Fruit fly (Drosophila melanogaster) whole organism, embryonic: Measurements from ENCODE around the gene CG14286.

ENCODE experiments used
- Awh ChIP-seq: fragments of 200-800 bp; sonication (Bioruptor generic); IDR thresholded peaks from 2 replicates; pipeline ENCODE4, ENCODE4 v1.3.6; 2022; ENCODE audit warnings: missing biosample characterization, missing genetic modification characterization
- CG10147 ChIP-seq: fragments of 200-800 bp; sonication (Bioruptor generic); optimal IDR thresholded peaks from 2 replicates; lab custom pipeline; 2019; ENCODE audit warnings: missing biosample characterization, mild to moderate bottlenecking, missing genetic modification characterization, moderate library complexity
- CG1024 ChIP-seq: fragments of 200-800 bp; sonication (Bioruptor generic); IDR thresholded peaks from 2 replicates; pipeline ENCODE4 v1.3.6; 2022; ENCODE audit warnings: missing biosample characterization, missing genetic modification characterization
- CG10543 ChIP-seq: fragments of 200-800 bp; sonication (Bioruptor generic); optimal IDR thresholded peaks from 3 replicates; lab custom pipeline; 2017; ENCODE audit warnings: missing biosample characterization, mild to moderate bottlenecking, missing genetic modification characterization, moderate library complexity
- CG10979 ChIP-seq: fragments of 200-800 bp; sonication (Bioruptor generic); optimal IDR thresholded peaks from 2 replicates; lab custom pipeline; 2018; ENCODE audit warnings: missing biosample characterization, mild to moderate bottlenecking, missing genetic modification characterization, moderate library complexity
- CG11398 ChIP-seq: fragments of 200-800 bp; sonication (Bioruptor generic); optimal IDR thresholded peaks from 2 replicates; lab custom pipeline; 2016; ENCODE audit warnings: missing biosample characterization, missing genetic modification characterization
- CG12219 ChIP-seq: fragments of 200-800 bp; sonication (Bioruptor generic); optimal IDR thresholded peaks from 3 replicates; lab custom pipeline; 2018; ENCODE audit warnings: missing biosample characterization, mild to moderate bottlenecking, missing genetic modification characterization
- CG15601 ChIP-seq: fragments of 200-800 bp; sonication (Bioruptor generic); optimal IDR thresholded peaks from 3 replicates; lab custom pipeline; 2019; ENCODE audit warnings: missing biosample characterization, mild to moderate bottlenecking, missing genetic modification characterization, moderate library complexity
- CG16815 ChIP-seq: fragments of 200-800 bp; sonication (Bioruptor generic); optimal IDR thresholded peaks from 3 replicates; lab custom pipeline; 2017; ENCODE audit warnings: missing biosample characterization, mild to moderate bottlenecking, missing genetic modification characterization
- CG16863 ChIP-seq: fragments of 200-800 bp; sonication (Bioruptor generic); optimal IDR thresholded peaks from 3 replicates; lab custom pipeline; 2016; ENCODE audit warnings: missing biosample characterization, missing genetic modification characterization
- CG17385 ChIP-seq: fragments of 200-800 bp; sonication (Bioruptor generic); optimal IDR thresholded peaks from 3 replicates; lab custom pipeline; 2018; ENCODE audit warnings: missing biosample characterization, mild to moderate bottlenecking, missing genetic modification characterization
- CG17612 ChIP-seq: fragments of 200-800 bp; sonication (Bioruptor generic); IDR thresholded peaks from 2 replicates; pipeline ENCODE4 v1.3.6; 2022; ENCODE audit warnings: missing biosample characterization, missing genetic modification characterization
- CG2202 ChIP-seq: fragments of 200-800 bp; sonication (Bioruptor generic); optimal IDR thresholded peaks from 2 replicates; lab custom pipeline; 2018; ENCODE audit warnings: missing biosample characterization, mild to moderate bottlenecking, missing genetic modification characterization
- CG2712 ChIP-seq: fragments of 200-800 bp; optimal IDR thresholded peaks from 3 replicates; lab custom pipeline; 2019; ENCODE audit warnings: missing biosample characterization, mild to moderate bottlenecking, missing genetic modification characterization, moderate library complexity
- CG31441 ChIP-seq: fragments of 200-800 bp; sonication (Bioruptor generic); IDR thresholded peaks from 2 replicates; pipeline ENCODE4 v1.3.6; 2022; ENCODE audit warnings: missing biosample characterization, missing genetic modification characterization
- CG32772 ChIP-seq: fragments of 200-800 bp; sonication (Bioruptor generic); IDR thresholded peaks from 2 replicates; pipeline ENCODE4 v1.3.6; 2022; ENCODE audit warnings: missing biosample characterization, missing genetic modification characterization
- CG34224 ChIP-seq: fragments of 200-800 bp; sonication (Bioruptor generic); IDR thresholded peaks from 3 replicates; pipeline ENCODE4 v1.3.6; 2022; ENCODE audit warnings: missing biosample characterization, missing genetic modification characterization; ENCODE audit not compliant: partially characterized antibody
- CG34422 ChIP-seq: fragments of 200-800 bp; sonication (Bioruptor generic); IDR thresholded peaks from 3 replicates; pipeline ENCODE4 v1.3.6; 2022; ENCODE audit warnings: missing biosample characterization, missing genetic modification characterization
- CG4424 ChIP-seq: fragments of 200-800 bp; sonication (Bioruptor generic); optimal IDR thresholded peaks from 3 replicates; lab custom pipeline; 2016; ENCODE audit warnings: missing biosample characterization, missing genetic modification characterization
- CG9437 ChIP-seq: fragments of 200-800 bp; sonication (Bioruptor generic); optimal IDR thresholded peaks from 2 replicates; lab custom pipeline; 2018; ENCODE audit warnings: missing biosample characterization, mild to moderate bottlenecking, missing genetic modification characterization
- CHES-1-like ChIP-seq: fragments of 200-800 bp; sonication (Bioruptor generic); optimal IDR thresholded peaks from 2 replicates; lab custom pipeline; 2016; ENCODE audit warnings: missing biosample characterization, missing genetic modification characterization
- CoRest ChIP-seq: fragments of 200-800 bp; sonication (Bioruptor generic); optimal IDR thresholded peaks from 3 replicates; lab custom pipeline; 2018; ENCODE audit warnings: missing biosample characterization, mild to moderate bottlenecking, missing genetic modification characterization, moderate library complexity
- Deaf1 ChIP-seq: fragments of 200-800 bp; optimal IDR thresholded peaks from 3 replicates; lab custom pipeline; 2019; ENCODE audit warnings: missing biosample characterization, mild to moderate bottlenecking, missing genetic modification characterization, moderate library complexity
- Dek ChIP-seq: fragments of 200-800 bp; sonication (Bioruptor generic); optimal IDR thresholded peaks from 3 replicates; lab custom pipeline; 2019; ENCODE audit warnings: missing biosample characterization, mild to moderate bottlenecking, missing genetic modification characterization, moderate library complexity
- Jarid2 ChIP-seq: fragments of 200-800 bp; sonication (Bioruptor generic); optimal IDR thresholded peaks from 3 replicates; lab custom pipeline; 2017; ENCODE audit warnings: mild to moderate bottlenecking, missing biosample characterization, missing genetic modification reagents, missing genetic modification characterization
- Lhr ChIP-seq: fragments of 200-800 bp; sonication (Bioruptor generic); optimal IDR thresholded peaks from 3 replicates; lab custom pipeline; 2017; ENCODE audit warnings: mild to moderate bottlenecking, missing biosample characterization, missing genetic modification reagents, missing genetic modification characterization
- NK7.1 ChIP-seq: fragments of 200-800 bp; sonication (Bioruptor generic); optimal IDR thresholded peaks from 3 replicates; lab custom pipeline; 2016; ENCODE audit warnings: missing biosample characterization, missing genetic modification characterization
- Oli ChIP-seq: fragments of 200-800 bp; sonication (Bioruptor generic); optimal IDR thresholded peaks from 2 replicates; lab custom pipeline; 2018; ENCODE audit warnings: missing biosample characterization, mild to moderate bottlenecking, missing genetic modification characterization, moderate library complexity
- Rx ChIP-seq: fragments of 200-800 bp; sonication (Bioruptor generic); IDR thresholded peaks from 2 replicates; pipeline ENCODE4 v1.3.6; 2022; ENCODE audit warnings: missing biosample characterization, missing genetic modification characterization
- Scr ChIP-seq: fragments of 200-800 bp; sonication (Bioruptor generic); IDR thresholded peaks from 2 replicates; pipeline ENCODE4 v1.3.6; 2022; ENCODE audit warnings: missing biosample characterization, missing genetic modification characterization; ENCODE audit not compliant: partially characterized antibody
- Spps ChIP-seq: fragments of 200-800 bp; sonication (Bioruptor generic); optimal IDR thresholded peaks from 2 replicates; lab custom pipeline; 2018; ENCODE audit warnings: missing biosample characterization, mild to moderate bottlenecking, missing genetic modification characterization
- Ssrp ChIP-seq: fragments of 200-800 bp; sonication (Bioruptor generic); optimal IDR thresholded peaks from 2 replicates; lab custom pipeline; 2018; ENCODE audit warnings: missing biosample characterization, mild to moderate bottlenecking, missing genetic modification characterization, moderate library complexity
- Stat92E ChIP-seq, 3 experiments: fragments of >200 bp in 2 of 3; fragments of 200-800 bp in 1 of 3; sonication (Bioruptor generic) in 1 of 3; optimal IDR thresholded peaks; 2 replicates each; lab custom pipeline; 2017 to 2019; ENCODE audit warnings: missing biosample characterization in 3 of 3, missing genetic modification characterization in 3 of 3, mild to moderate bottlenecking in 1 of 3, moderate library complexity in 1 of 3
- Tbp ChIP-seq: fragments of >200 bp; optimal IDR thresholded peaks from 2 replicates; lab custom pipeline; 2018; ENCODE audit warnings: missing biosample characterization, missing genetic modification characterization
- Xrp1 ChIP-seq: fragments of 200-800 bp; sonication (Bioruptor generic); IDR thresholded peaks from 2 replicates; pipeline ENCODE4 v1.3.6; 2022; ENCODE audit warnings: missing biosample characterization, missing genetic modification characterization
- az2 ChIP-seq: fragments of 200-800 bp; sonication (Bioruptor generic); optimal IDR thresholded peaks from 3 replicates; lab custom pipeline; 2016; ENCODE audit warnings: missing biosample characterization, missing genetic modification characterization
- bab2 ChIP-seq: fragments of 200-800 bp; sonication (Bioruptor generic); optimal IDR thresholded peaks from 2 replicates; lab custom pipeline; 2016; ENCODE audit warnings: missing biosample characterization, missing genetic modification characterization
- gcm ChIP-seq: fragments of 200-800 bp; sonication (Bioruptor generic); optimal IDR thresholded peaks from 2 replicates; lab custom pipeline; 2019; ENCODE audit warnings: missing biosample characterization, mild to moderate bottlenecking, missing genetic modification characterization, moderate library complexity
- hb ChIP-seq: fragments of 200-800 bp; sonication (Bioruptor generic); IDR thresholded peaks from 3 replicates; pipeline ENCODE4 v1.3.6; 2022; ENCODE audit warnings: missing biosample characterization, missing genetic modification characterization; ENCODE audit not compliant: partially characterized antibody
- jing ChIP-seq: fragments of 200-800 bp; sonication (Bioruptor generic); optimal IDR thresholded peaks from 2 replicates; lab custom pipeline; 2018; ENCODE audit warnings: missing biosample characterization, mild to moderate bottlenecking, missing genetic modification characterization
- kah ChIP-seq: fragments of 200-800 bp; sonication (Bioruptor generic); optimal IDR thresholded peaks from 2 replicates; lab custom pipeline; 2018; ENCODE audit warnings: missing biosample characterization, mild to moderate bottlenecking, missing genetic modification characterization
- nau ChIP-seq: fragments of 200-800 bp; sonication (Bioruptor generic); optimal IDR thresholded peaks from 3 replicates; lab custom pipeline; 2017; ENCODE audit warnings: missing biosample characterization, mild to moderate bottlenecking, missing genetic modification characterization, missing genetic modification reagents
- peb ChIP-seq: fragments of 200-800 bp; sonication (Bioruptor generic); IDR thresholded peaks from 2 replicates; pipeline ENCODE4 v1.3.6; 2022; ENCODE audit warnings: missing biosample characterization, missing genetic modification characterization
- ranshi ChIP-seq: fragments of 200-800 bp; sonication (Bioruptor generic); IDR thresholded peaks from 2 replicates; pipeline ENCODE4 v1.3.6; 2022; ENCODE audit warnings: missing biosample characterization, missing genetic modification characterization
- run ChIP-seq: fragments of 200-800 bp; sonication (Bioruptor generic); optimal IDR thresholded peaks from 3 replicates; lab custom pipeline; 2018; ENCODE audit warnings: missing biosample characterization, mild to moderate bottlenecking, missing genetic modification characterization
- stc ChIP-seq: fragments of 200-800 bp; sonication (Bioruptor generic); IDR thresholded peaks from 2 replicates; pipeline ENCODE4 v1.3.6; 2022; ENCODE audit warnings: missing biosample characterization, missing genetic modification characterization
- tgo ChIP-seq: fragments of 200-800 bp; sonication (Bioruptor generic); IDR thresholded peaks from 3 replicates; pipeline ENCODE4 v1.3.6; 2022; ENCODE audit warnings: missing biosample characterization, missing genetic modification characterization
- vvl ChIP-seq: fragments of 200-800 bp; sonication (Bioruptor generic); IDR thresholded peaks from 2 replicates; pipeline ENCODE4 v1.3.6; 2022; ENCODE audit warnings: missing biosample characterization, missing genetic modification characterization
- wor ChIP-seq: fragments of 200-800 bp; sonication (Bioruptor generic); IDR thresholded peaks from 2 replicates; pipeline ENCODE4 v1.3.6; 2022; ENCODE audit warnings: missing biosample characterization, missing genetic modification characterization
- zen ChIP-seq: fragments of 200-800 bp; sonication (Bioruptor generic); optimal IDR thresholded peaks from 3 replicates; lab custom pipeline; 2018; ENCODE audit warnings: missing biosample characterization, mild to moderate bottlenecking, missing genetic modification characterization, moderate library complexity

Gene CG14286

DNA sequence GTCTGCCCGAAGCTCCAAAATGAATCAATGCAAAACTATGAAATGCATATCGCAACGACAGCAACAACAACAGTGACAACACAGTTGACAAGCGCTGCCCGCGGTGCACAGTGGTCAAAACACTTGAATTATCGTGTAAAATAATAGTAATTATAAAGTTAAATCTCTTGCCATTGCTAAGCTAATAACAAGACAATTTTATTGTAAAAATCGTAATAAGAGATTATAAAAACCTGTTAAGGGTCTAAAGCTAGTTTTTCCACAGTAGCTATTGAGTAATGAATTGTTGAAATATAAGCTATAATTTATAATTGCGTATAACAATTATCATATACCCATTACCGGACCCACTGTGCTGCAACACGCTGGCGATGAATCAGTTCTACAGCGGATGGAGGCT lies 49.1 kb downstream of the CG14286 start (continued):
- TF ChIP-seq CG10979 (tag; lab: Kevin White, UChicago) (peak; percentile 79), nau (peak; percentile 61), peb (peak; percentile 27; the same call in 1 of the 2 replicates), tgo (GFP tag; lab: Robert Waterston, UW) (peak; percentile 35; the same call in 1 of the 3 replicates), zen (tag; lab: Kevin White, UChicago) (no peak), run (tag; lab: Kevin White, UChicago) (no peak), CoRest (tag; lab: Kevin White, UChicago) (peak; percentile 49), gcm (GFP tag; lab: Kevin White, UChicago) (peak; percentile 61), CG16815 (GFP tag; lab: Kevin White, UChicago) (peak; percentile 7), CG16863 (GFP tag; lab: Kevin White, UChicago) (peak; percentile 34), bab2 (GFP tag; lab: Kevin White, UChicago) (peak; percentile 33), CG34422 (GFP tag; lab: Robert Waterston, UW) (peak; percentile 60; the same call in 1 of the 3 replicates), CHES-1-like (GFP tag; lab: Kevin White, UChicago) (no peak), Deaf1 (tag; lab: Kevin White, UChicago) (no peak), az2 (GFP tag; lab: Kevin White, UChicago) (peak; percentile 46), Stat92E (GFP tag; optimal IDR thresholded peaks at IDR 0.05; lab: Kevin White, UChicago) (peak in 1 of 3 experiments; percentile 39), Scr (GFP tag; lab: Robert Waterston, UW) (no peak), CG32772 (GFP tag; lab: Robert Waterston, UW) (peak; percentile 51; the same call in 1 of the 2 replicates), CG34224 (GFP tag; lab: Robert Waterston, UW) (no peak), hb (no peak), Dek (tag; lab: Kevin White, UChicago) (no peak), Oli (tag; lab: Kevin White, UChicago) (peak; percentile 68), CG4424 (GFP tag; lab: Kevin White, UChicago) (peak; percentile 67), Lhr (peak; percentile 26), Jarid2 (peak; percentile 15), Rx (GFP tag; lab: Robert Waterston, UW) (peak; percentile 41; the same call in 1 of the 2 replicates), CG12219 (GFP tag; lab: Kevin White, UChicago) (peak; percentile 52), CG2712 (tag; lab: Kevin White, UChicago) (peak; percentile 86), wor (peak; percentile 52), NK7.1 (GFP tag; lab: Kevin White, UChicago) (no peak), CG31441 (GFP tag; lab: Robert Waterston, UW) (peak; percentile 79), kah (GFP tag; lab: Kevin White, UChicago) (no peak), CG9437 (GFP tag; lab: Kevin White, UChicago) (peak; percentile 37), CG2202 (tag; lab: Kevin White, UChicago) (peak; percentile 22), vvl (peak; percentile 59), Awh (GFP tag; lab: Robert Waterston, UW) (0 out of 2 replicates have a peak, but pooled peaks have one; percentile 52), ranshi (peak; percentile 47; the same call in 1 of the 2 replicates), jing (GFP tag; lab: Kevin White, UChicago) (peak; percentile 33), Xrp1 (GFP tag; lab: Robert Waterston, UW) (peak; percentile 86), CG11398 (GFP tag; lab: Kevin White, UChicago) (no peak), stc (GFP tag; lab: Robert Waterston, UW) (peak; percentile 49; the same call in 1 of the 2 replicates), CG15601 (peak; percentile 38), CG1024 (GFP tag; lab: Robert Waterston, UW) (peak; percentile 38; the same call in 1 of the 2 replicates), CG10543 (no peak), CG17385 (GFP tag; lab: Kevin White, UChicago) (peak; percentile 39), CG10147 (no peak), Ssrp (tag; lab: Kevin White, UChicago) (peak; percentile 66), CG17612 (GFP tag; lab: Robert Waterston, UW) (no peak), Tbp (GFP tag; lab: Kevin White, UChicago) (no peak), Spps (peak; percentile 38)
